Worm (Caenorhabditis elegans): ENCODE data around the gene ttr-14.

DNA sequence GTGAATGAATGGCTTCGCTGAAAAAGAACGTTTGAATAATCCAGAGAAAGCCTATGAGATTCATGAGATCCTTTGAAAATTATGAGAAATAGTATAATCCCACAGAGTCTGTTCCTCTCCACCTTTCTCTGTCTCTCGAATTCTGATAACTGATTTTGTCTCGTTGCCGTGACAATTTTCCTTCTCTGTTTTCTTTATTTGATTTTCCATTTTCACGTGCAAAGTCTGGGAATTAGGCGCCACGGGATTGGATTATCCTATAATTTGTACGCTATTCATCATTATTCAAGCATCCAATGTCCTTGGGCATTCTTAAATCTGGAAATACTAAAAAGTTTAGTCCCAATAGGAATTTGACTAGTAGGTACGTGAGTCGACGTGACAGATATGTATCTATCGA lies 28.9 kb upstream of the ttr-14 start:
- no peak for TF ChIP-seq dao-5 (tag; optimal IDR thresholded peaks at IDR 0.05)
- TF ChIP-seq him-1 (tag; optimal IDR thresholded peaks at IDR 0.05), result no peak
- no peak for TF ChIP-seq W03F9.2 (tag; optimal IDR thresholded peaks at IDR 0.05)
